Worm (Caenorhabditis elegans) whole organism, L3 larva: Measurements from ENCODE around the gene rig-6.

Experiments used
- R02D3.7 ChIP-seq: fragments of 150-350 bp; optimal IDR thresholded peaks from 2 replicates; lab custom pipeline; 2014; ENCODE audit warnings: missing biosample characterization, missing genetic modification characterization
- ZK546.5 ChIP-seq: sonication (generic microtip); optimal IDR thresholded peaks from 2 replicates; lab custom pipeline; 2017; ENCODE audit warnings: missing biosample characterization, missing genetic modification characterization
- aly-2 ChIP-seq: fragments of 150-350 bp; optimal IDR thresholded peaks from 2 replicates; lab custom pipeline; 2014; ENCODE audit warnings: missing biosample characterization, missing genetic modification characterization
- ceh-16 ChIP-seq: sonication (generic microtip); optimal IDR thresholded peaks from 2 replicates; lab custom pipeline; 2017; ENCODE audit warnings: missing biosample characterization, missing genetic modification characterization
- ceh-28 ChIP-seq: fragments of 150-350 bp; optimal IDR thresholded peaks from 2 replicates; lab custom pipeline; 2014; ENCODE audit warnings: missing biosample characterization, missing genetic modification reagents, missing genetic modification characterization
- ceh-82 ChIP-seq: fragments of 150-350 bp; optimal IDR thresholded peaks from 2 replicates; lab custom pipeline; 2014; ENCODE audit warnings: missing biosample characterization, missing genetic modification characterization
- egl-27 ChIP-seq: sonication (generic microtip); optimal IDR thresholded peaks from 4 replicates; lab custom pipeline; 2017; ENCODE audit warnings: missing biosample characterization, missing genetic modification reagents, missing genetic modification characterization
- egl-5 ChIP-seq: fragments of 150-350 bp; optimal IDR thresholded peaks from 2 replicates; lab custom pipeline; 2017; ENCODE audit warnings: missing biosample characterization, missing genetic modification reagents, missing genetic modification characterization, inconsistent platforms
- elt-2 ChIP-seq: sonication (generic microtip); optimal IDR thresholded peaks from 2 replicates; lab custom pipeline; 2016; ENCODE audit warnings: missing genetic modification reagents, mild to moderate bottlenecking, missing genetic modification characterization, missing compliant biosample characterization
- elt-3 ChIP-seq, 3 experiments: fragments of 150-350 bp in 1 of 3; sonication (generic microtip) in 2 of 3; optimal IDR thresholded peaks; 2 replicates in 2 of 3; 4 replicates in 1 of 3; lab custom pipeline; 2014 to 2017; ENCODE audit warnings: missing biosample characterization in 3 of 3, missing genetic modification characterization in 3 of 3
- eor-1 ChIP-seq, 2 experiments: fragments of 150-350 bp; optimal IDR thresholded peaks; 2 replicates each; lab custom pipeline; 2014 to 2018; ENCODE audit warnings: missing biosample characterization in 2 of 2, missing genetic modification characterization in 2 of 2
- fkh-10 ChIP-seq: sonication (generic microtip); optimal IDR thresholded peaks from 2 replicates; lab custom pipeline; 2017; ENCODE audit warnings: missing biosample characterization, missing genetic modification reagents, missing genetic modification characterization
- fos-1 ChIP-seq: fragments of 150-350 bp; optimal IDR thresholded peaks from 2 replicates; lab custom pipeline; 2014; ENCODE audit warnings: missing biosample characterization, missing genetic modification characterization
- jun-1 ChIP-seq: fragments of 150-350 bp; optimal IDR thresholded peaks from 2 replicates; lab custom pipeline; 2014; ENCODE audit warnings: missing biosample characterization, missing genetic modification reagents, missing genetic modification characterization
- lin-15B ChIP-seq: fragments of 150-350 bp; optimal IDR thresholded peaks from 2 replicates; lab custom pipeline; 2014; ENCODE audit warnings: missing biosample characterization, missing genetic modification characterization
- lin-39 ChIP-seq: fragments of 150-350 bp; optimal IDR thresholded peaks from 2 replicates; lab custom pipeline; 2018; ENCODE audit warnings: missing biosample characterization, missing genetic modification reagents, missing genetic modification characterization
- lsy-12 ChIP-seq: sonication (generic microtip); optimal IDR thresholded peaks from 2 replicates; lab custom pipeline; 2016; ENCODE audit warnings: mild to moderate bottlenecking, missing genetic modification characterization, missing compliant biosample characterization
- mml-1 ChIP-seq: fragments of 150-350 bp; sonication (generic microtip); optimal IDR thresholded peaks from 3 replicates; lab custom pipeline; 2014; ENCODE audit warnings: missing biosample characterization, missing genetic modification characterization
- nfya-1 ChIP-seq: sonication (generic microtip); optimal IDR thresholded peaks from 2 replicates; lab custom pipeline; 2017; ENCODE audit warnings: missing genetic modification characterization, mild to moderate bottlenecking, missing compliant biosample characterization, antibody characterized with exemption, moderate library complexity; ENCODE audit not compliant: insufficient read depth
- nhr-11 ChIP-seq: fragments of 150-350 bp; optimal IDR thresholded peaks from 2 replicates; lab custom pipeline; 2014; ENCODE audit warnings: missing biosample characterization, missing genetic modification characterization
- nhr-12 ChIP-seq: fragments of 150-350 bp; optimal IDR thresholded peaks from 2 replicates; lab custom pipeline; 2014; ENCODE audit warnings: missing biosample characterization, missing genetic modification characterization
- nhr-23 ChIP-seq: fragments of 150-350 bp; optimal IDR thresholded peaks from 2 replicates; lab custom pipeline; 2014; ENCODE audit warnings: missing biosample characterization, missing genetic modification reagents, missing genetic modification characterization
- nhr-237 ChIP-seq: fragments of 150-350 bp; optimal IDR thresholded peaks from 2 replicates; lab custom pipeline; 2014; ENCODE audit warnings: missing biosample characterization, missing genetic modification characterization
- nhr-43 ChIP-seq: sonication (generic microtip); optimal IDR thresholded peaks from 2 replicates; lab custom pipeline; 2016; ENCODE audit warnings: mild to moderate bottlenecking, missing genetic modification characterization, missing compliant biosample characterization; ENCODE audit not compliant: poor library complexity, severe bottlenecking
- nhr-67 ChIP-seq: fragments of 150-350 bp; optimal IDR thresholded peaks from 2 replicates; lab custom pipeline; 2014; ENCODE audit warnings: missing biosample characterization, missing genetic modification characterization
- nhr-76 ChIP-seq: fragments of 150-350 bp; sonication (generic microtip); optimal IDR thresholded peaks from 5 replicates; lab custom pipeline; 2014; ENCODE audit warnings: missing biosample characterization, missing genetic modification characterization
- nhr-77 ChIP-seq: fragments of 150-350 bp; optimal IDR thresholded peaks from 2 replicates; lab custom pipeline; 2014; ENCODE audit warnings: missing biosample characterization, missing genetic modification characterization
- pqm-1 ChIP-seq: fragments of 150-350 bp; optimal IDR thresholded peaks from 2 replicates; lab custom pipeline; 2017; ENCODE audit warnings: missing biosample characterization, missing genetic modification characterization, inconsistent platforms
- sea-2 ChIP-seq: fragments of 150-350 bp; sonication (generic microtip); optimal IDR thresholded peaks from 4 replicates; lab custom pipeline; 2014; ENCODE audit warnings: missing biosample characterization, missing genetic modification reagents, missing genetic modification characterization
- skn-1 ChIP-seq: fragments of 150-350 bp; optimal IDR thresholded peaks from 2 replicates; lab custom pipeline; 2014; ENCODE audit warnings: missing biosample characterization, missing genetic modification characterization
- snpc-4 ChIP-seq: fragments of 150-350 bp; optimal IDR thresholded peaks from 2 replicates; lab custom pipeline; 2014; ENCODE audit warnings: missing biosample characterization, missing genetic modification characterization
- tbx-2 ChIP-seq: sonication (generic microtip); optimal IDR thresholded peaks from 2 replicates; lab custom pipeline; 2016; ENCODE audit warnings: mild to moderate bottlenecking, missing genetic modification characterization, missing compliant biosample characterization
- unc-39 ChIP-seq: sonication (generic microtip); optimal IDR thresholded peaks from 4 replicates; lab custom pipeline; 2017; ENCODE audit warnings: missing biosample characterization, missing genetic modification characterization
- unc-62 ChIP-seq: fragments of 150-350 bp; sonication (generic microtip); optimal IDR thresholded peaks from 4 replicates; lab custom pipeline; 2014; ENCODE audit warnings: missing biosample characterization, missing genetic modification reagents, missing genetic modification characterization
- zag-1 ChIP-seq: fragments of 150-350 bp; optimal IDR thresholded peaks from 2 replicates; lab custom pipeline; 2014; ENCODE audit warnings: missing biosample characterization, missing genetic modification characterization
- ztf-11 ChIP-seq: fragments of 150-350 bp; optimal IDR thresholded peaks from 2 replicates; lab custom pipeline; 2014; ENCODE audit warnings: missing biosample characterization, missing genetic modification characterization

rig-6 gene

DNA sequence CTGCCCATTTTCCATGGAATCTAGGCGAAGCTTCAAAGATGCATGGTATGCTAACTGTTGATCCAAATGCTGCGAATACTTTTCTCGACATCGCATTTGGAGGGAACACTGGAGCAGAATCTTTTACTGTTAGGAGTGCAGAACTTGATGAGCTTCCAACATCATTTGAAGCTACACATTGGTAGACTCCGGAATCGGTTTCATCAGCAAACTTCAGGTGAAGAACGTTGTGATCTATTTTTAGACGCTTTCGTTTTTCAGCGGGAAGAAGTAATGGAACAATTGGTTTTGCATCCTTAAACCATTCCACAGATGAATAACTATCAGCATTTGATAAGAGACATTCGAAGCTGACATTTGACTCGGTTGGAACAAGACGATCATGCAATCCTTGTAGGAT, 11.4 kb downstream of the rig-6 start:
- no peak for TF ChIP-seq unc-39 (tag; lab: Kevin White, UChicago)
- no peak for TF ChIP-seq elt-3 (tag; optimal IDR thresholded peaks at IDR 0.05; lab: Kevin White, UChicago)
- no peak for TF ChIP-seq lin-39
- no peak for TF ChIP-seq nhr-12 (tag; lab: Kevin White, UChicago)
- TF ChIP-seq lin-15B (tag; lab: Kevin White, UChicago) = no peak
- no peak for TF ChIP-seq aly-2
- TF ChIP-seq zag-1 (tag; lab: Kevin White, UChicago) = no peak
- no peak for TF ChIP-seq sea-2
- TF ChIP-seq ceh-82 = no peak
- no peak for TF ChIP-seq ceh-16

DNA sequence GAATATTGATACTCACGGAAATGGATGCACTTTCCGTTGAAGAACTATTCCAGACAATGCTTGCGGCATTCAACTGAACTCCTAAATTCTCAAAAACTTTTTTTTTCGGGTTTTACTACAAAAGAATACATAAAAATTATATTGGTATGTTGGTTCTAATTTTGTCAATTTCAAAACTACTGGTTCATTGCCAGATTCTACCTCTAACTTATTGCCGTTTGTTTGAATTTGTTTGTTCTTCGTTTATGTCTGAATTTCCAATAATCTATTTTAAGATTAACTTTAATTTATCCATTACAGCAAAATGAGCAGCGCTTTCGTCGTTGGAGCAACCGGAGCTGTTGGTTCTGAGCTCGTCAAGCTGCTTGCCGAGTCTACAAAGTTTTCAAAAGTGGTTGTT, 14.8 kb downstream of the rig-6 start, which contains the start of gene C33F10.14:
TSS of gene C33F10.14 (plus strand) at position 301 of the 400 bp plus-strand sequence.
- TF ChIP-seq ceh-16 (no peak), fos-1 (tag; lab: Kevin White, UChicago) (no peak), jun-1 (tag; lab: Kevin White, UChicago) (no peak), eor-1 (tag; optimal IDR thresholded peaks at IDR 0.05; lab: Kevin White, UChicago) (no peak), elt-2 (tag; lab: Kevin White, UChicago) (no peak), nfya-1 (tag; lab: Kevin White, UChicago) (no peak), nhr-11 (tag; lab: Kevin White, UChicago) (no peak), tbx-2 (tag; lab: Kevin White, UChicago) (no peak), R02D3.7 (tag; lab: Kevin White, UChicago) (no peak), nhr-76 (tag; lab: Kevin White, UChicago) (no peak), nhr-77 (no peak), nhr-67 (no peak), lsy-12 (tag; lab: Kevin White, UChicago) (no peak), lin-15B (tag; lab: Kevin White, UChicago) (no peak), fkh-10 (no peak), egl-5 (no peak), unc-62 (GFP tag; lab: Kevin White, UChicago) (no peak), ztf-11 (no peak), unc-39 (tag; lab: Kevin White, UChicago) (no peak), egl-27 (tag; lab: Kevin White, UChicago) (no peak)

DNA sequence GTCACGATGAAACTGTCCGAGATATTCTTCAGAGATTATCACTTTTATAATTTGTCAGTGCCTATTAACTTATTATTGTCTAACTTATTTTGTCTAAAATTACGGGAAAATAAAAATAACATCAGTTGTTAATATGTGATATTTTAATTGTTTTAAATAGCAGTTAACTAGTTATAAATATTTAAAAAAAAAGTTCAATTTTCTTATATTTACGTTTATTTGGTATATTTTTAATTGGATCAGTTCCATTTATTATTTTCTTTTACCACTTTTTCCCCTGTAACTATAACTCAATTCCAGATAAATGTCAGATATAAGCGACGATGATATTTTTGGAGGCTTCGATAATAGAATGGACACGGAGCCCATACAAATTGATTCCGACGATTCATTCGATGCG, 16.4 kb downstream of the rig-6 start, which contains the start of gene C33F10.4:
TSS of gene C33F10.4 (plus strand) at position 301 of the 400 bp plus-strand sequence.
- TF ChIP-seq egl-5 (no peak), ZK546.5 (tag; lab: Kevin White, UChicago) (no peak), lsy-12 (tag; lab: Kevin White, UChicago) (no peak), lin-15B (tag; lab: Kevin White, UChicago) (no peak), nhr-67 (no peak), nhr-77 (no peak), jun-1 (tag; lab: Kevin White, UChicago) (no peak), R02D3.7 (tag; lab: Kevin White, UChicago) (no peak), elt-2 (tag; lab: Kevin White, UChicago) (no peak), unc-62 (GFP tag; lab: Kevin White, UChicago) (no peak), egl-27 (tag; lab: Kevin White, UChicago) (no peak), snpc-4 (no peak), unc-39 (tag; lab: Kevin White, UChicago) (no peak), nhr-237 (tag; lab: Kevin White, UChicago) (no peak), nhr-12 (tag; lab: Kevin White, UChicago) (no peak), ztf-11 (no peak)

DNA sequence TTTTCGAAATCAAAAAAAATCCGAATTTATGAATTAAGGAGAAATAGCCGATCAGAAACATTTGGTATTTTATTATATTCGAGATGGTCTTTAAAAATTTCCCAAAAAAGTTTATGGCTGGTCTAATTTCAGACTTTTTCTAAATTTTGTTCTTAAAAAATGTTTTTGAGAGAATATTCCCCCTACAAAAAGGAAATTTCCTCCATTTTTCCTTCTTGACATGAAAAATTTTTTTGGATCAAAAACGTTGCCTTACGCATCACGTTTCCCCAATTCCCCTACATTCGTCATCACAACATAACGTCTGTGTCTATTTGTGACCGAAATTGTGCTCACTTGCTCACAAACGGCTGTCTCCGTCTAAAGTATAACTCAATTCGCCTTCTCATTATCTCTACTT, 18.6 kb downstream of the rig-6 start:
- no peak for TF ChIP-seq sea-2
- TF ChIP-seq unc-62 (GFP tag; lab: Kevin White, UChicago) = no peak
- no peak for TF ChIP-seq nhr-237 (tag; lab: Kevin White, UChicago)
- TF ChIP-seq pqm-1 = no peak
- TF ChIP-seq ztf-11 = no peak
- TF ChIP-seq tbx-2 (tag; lab: Kevin White, UChicago) = no peak
- TF ChIP-seq egl-5 = no peak
- no peak for TF ChIP-seq nhr-43 (tag; lab: Kevin White, UChicago)
- no peak for TF ChIP-seq fkh-10
- TF ChIP-seq ceh-82 = no peak
- TF ChIP-seq ZK546.5 (tag; lab: Kevin White, UChicago) = no peak
- no peak for TF ChIP-seq skn-1 (tag; lab: Kevin White, UChicago)
- no peak for TF ChIP-seq nhr-23 (tag; lab: Kevin White, UChicago)
- no peak for TF ChIP-seq ceh-28 (tag; lab: Kevin White, UChicago)
- TF ChIP-seq ceh-16 = no peak
- no peak for TF ChIP-seq nfya-1 (tag; lab: Kevin White, UChicago)
- no peak for TF ChIP-seq R02D3.7 (tag; lab: Kevin White, UChicago)
- no peak for TF ChIP-seq mml-1
- no peak for TF ChIP-seq nhr-12 (tag; lab: Kevin White, UChicago)
